Worm (Caenorhabditis elegans) whole organism, L1 larva: ENCODE data around the gene bli-5.

Source experiments
- blmp-1 ChIP-seq: fragments of 150-350 bp; optimal IDR thresholded peaks from 2 replicates; lab custom pipeline; 2014; ENCODE audit warnings: missing biosample characterization, missing genetic modification characterization
- ceh-82 ChIP-seq, 3 experiments: fragments of 150-350 bp in 1 of 3; sonication (generic microtip) in 2 of 3; optimal IDR thresholded peaks; 2 replicates each; lab custom pipeline; 2014 to 2017; ENCODE audit warnings: missing biosample characterization in 3 of 3, missing genetic modification characterization in 3 of 3
- dpl-1 ChIP-seq, 3 experiments: fragments of 150-350 bp in 2 of 3; sonication (generic microtip) in 1 of 3; optimal IDR thresholded peaks; 2 replicates each; lab custom pipeline; 2014 to 2017; ENCODE audit warnings: missing biosample characterization in 3 of 3, missing genetic modification characterization in 3 of 3, missing genetic modification reagents in 3 of 3
- egl-27 ChIP-seq, 2 experiments: fragments of 150-350 bp in 1 of 2; sonication (generic microtip); optimal IDR thresholded peaks; 3 replicates each; lab custom pipeline; 2017 to 2018; ENCODE audit warnings: missing biosample characterization in 2 of 2, missing genetic modification characterization in 2 of 2, missing genetic modification reagents in 2 of 2
- fos-1 ChIP-seq: fragments of 150-350 bp; optimal IDR thresholded peaks from 2 replicates; lab custom pipeline; 2014; ENCODE audit warnings: missing biosample characterization, missing genetic modification characterization
- jun-1 ChIP-seq: fragments of 150-350 bp; optimal IDR thresholded peaks from 2 replicates; lab custom pipeline; 2014; ENCODE audit warnings: missing biosample characterization, missing genetic modification reagents, missing genetic modification characterization
- lin-13 ChIP-seq: fragments of 150-350 bp; optimal IDR thresholded peaks from 2 replicates; lab custom pipeline; 2014; ENCODE audit warnings: missing biosample characterization, missing genetic modification reagents, missing genetic modification characterization
- lin-39 ChIP-seq: fragments of 150-350 bp; optimal IDR thresholded peaks from 2 replicates; lab custom pipeline; 2014; ENCODE audit warnings: missing biosample characterization, missing genetic modification reagents, missing genetic modification characterization
- lsy-2 ChIP-seq, 2 experiments: fragments of 150-350 bp; optimal IDR thresholded peaks; 2 replicates each; lab custom pipeline; 2014; ENCODE audit warnings: missing biosample characterization in 2 of 2, missing genetic modification characterization in 2 of 2
- mef-2 ChIP-seq: fragments of 150-350 bp; optimal IDR thresholded peaks from 2 replicates; lab custom pipeline; 2014; ENCODE audit warnings: missing biosample characterization, missing genetic modification characterization
- nhr-28 ChIP-seq: fragments of 150-350 bp; optimal IDR thresholded peaks from 2 replicates; lab custom pipeline; 2014; ENCODE audit warnings: missing biosample characterization, missing genetic modification characterization
- pqm-1 ChIP-seq: sonication (generic microtip); optimal IDR thresholded peaks from 3 replicates; lab custom pipeline; 2017; ENCODE audit warnings: missing biosample characterization, missing genetic modification characterization
- zag-1 ChIP-seq: fragments of 150-350 bp; optimal IDR thresholded peaks from 2 replicates; lab custom pipeline; 2014; ENCODE audit warnings: missing biosample characterization, missing genetic modification characterization

- no peak for TF ChIP-seq nhr-28 (tag; lab: Kevin White, UChicago)
- TF ChIP-seq egl-27 (tag; optimal IDR thresholded peaks at IDR 0.05; lab: Kevin White, UChicago), result no peak
- TF ChIP-seq lin-13, result no peak
- TF ChIP-seq lin-39, result no peak
- no peak for TF ChIP-seq dpl-1 (GFP tag; optimal IDR thresholded peaks at IDR 0.05; lab: Kevin White, UChicago)
- no peak for TF ChIP-seq zag-1 (tag; lab: Kevin White, UChicago)
- TF ChIP-seq lsy-2 (tag; optimal IDR thresholded peaks at IDR 0.05; lab: Kevin White, UChicago), result no peak
- TF ChIP-seq blmp-1 (tag; lab: Kevin White, UChicago), result no peak
- TF ChIP-seq pqm-1, result no peak
- no peak for TF ChIP-seq ceh-82 (tag; optimal IDR thresholded peaks at IDR 0.05; lab: Kevin White, UChicago)
- no peak for TF ChIP-seq jun-1 (tag; lab: Kevin White, UChicago)
- no peak for TF ChIP-seq mef-2
- no peak for TF ChIP-seq fos-1 (tag; lab: Kevin White, UChicago)
Observed at ce11 chrIII:13378242-13378641, 51.3 kb downstream of the bli-5 start, which contains the start of gene T03F6.10.
